Worm (Caenorhabditis elegans) whole organism, L1 larva: ENCODE measurements around the gene C29F9.8.

Source experiments
- F16B12.6 ChIP-seq: fragments of 150-350 bp; optimal IDR thresholded peaks from 2 replicates; lab custom pipeline; 2014; ENCODE audit warnings: missing biosample characterization, missing genetic modification characterization
- aha-1 ChIP-seq: fragments of 150-350 bp; optimal IDR thresholded peaks from 2 replicates; lab custom pipeline; 2014; ENCODE audit warnings: missing biosample characterization, missing genetic modification characterization
- alr-1 ChIP-seq: fragments of 200-800 bp; sonication (Bioruptor generic); optimal IDR thresholded peaks from 2 replicates; lab custom pipeline; 2018; ENCODE audit warnings: borderline replicate concordance, mild to moderate bottlenecking, missing genetic modification characterization, missing compliant biosample characterization
- aly-2 ChIP-seq: fragments of 150-350 bp; optimal IDR thresholded peaks from 2 replicates; lab custom pipeline; 2014; ENCODE audit warnings: missing biosample characterization, missing genetic modification characterization
- ceh-8 ChIP-seq: fragments of 200-800 bp; sonication (Bioruptor generic); optimal IDR thresholded peaks from 2 replicates; lab custom pipeline; 2018; ENCODE audit warnings: mild to moderate bottlenecking, missing genetic modification characterization, moderate library complexity, missing compliant biosample characterization
- ceh-90 ChIP-seq: sonication (generic microtip); optimal IDR thresholded peaks from 2 replicates; lab custom pipeline; 2016; ENCODE audit warnings: missing genetic modification characterization, missing compliant biosample characterization
- ces-1 ChIP-seq: fragments of 150-350 bp; optimal IDR thresholded peaks from 2 replicates; lab custom pipeline; 2014; ENCODE audit warnings: missing biosample characterization, missing genetic modification reagents, missing genetic modification characterization
- efl-1 ChIP-seq, 4 experiments: fragments of 150-350 bp; optimal IDR thresholded peaks in 3 of 4; peaks in 1 of 4; 1 replicate in 1 of 4; 2 replicates in 3 of 4; lab custom pipeline; 2014; ENCODE audit warnings: missing biosample characterization in 2 of 4, missing genetic modification characterization in 2 of 4, missing genetic modification reagents in 2 of 4
- elt-2 ChIP-seq: sonication (generic microtip); optimal IDR thresholded peaks from 2 replicates; lab custom pipeline; 2016; ENCODE audit warnings: missing genetic modification characterization, mild to moderate bottlenecking, inconsistent platforms, missing compliant biosample characterization, missing genetic modification reagents
- fkh-4 ChIP-seq: sonication (generic microtip); optimal IDR thresholded peaks from 2 replicates; lab custom pipeline; 2016; ENCODE audit warnings: missing compliant biosample characterization, missing genetic modification characterization, borderline replicate concordance
- fos-1 ChIP-seq: fragments of 150-350 bp; optimal IDR thresholded peaks from 2 replicates; lab custom pipeline; 2014; ENCODE audit warnings: missing biosample characterization, missing genetic modification characterization
- grh-1 ChIP-seq: fragments of 200-800 bp; sonication (Bioruptor generic); IDR thresholded peaks from 2 replicates; pipeline ENCODE4 v1.3.6; 2022; ENCODE audit warnings: missing genetic modification reagents, missing genetic modification characterization, missing compliant biosample characterization
- hlh-17 ChIP-seq: fragments of 200-800 bp; sonication (Bioruptor generic); optimal IDR thresholded peaks from 2 replicates; lab custom pipeline; 2018; ENCODE audit warnings: missing genetic modification characterization, mild to moderate bottlenecking, missing compliant biosample characterization, moderate library complexity, borderline replicate concordance
- irx-1 ChIP-seq: sonication (generic microtip); optimal IDR thresholded peaks from 2 replicates; lab custom pipeline; 2016; ENCODE audit warnings: missing genetic modification characterization, missing compliant biosample characterization
- isw-1 ChIP-seq: fragments of 200-800 bp; sonication (Bioruptor generic); IDR thresholded peaks from 2 replicates; pipeline ENCODE4 v1.3.6; 2022; ENCODE audit warnings: missing genetic modification characterization, missing compliant biosample characterization
- lin-14 ChIP-seq: fragments of 200-800 bp; sonication (Bioruptor generic); optimal IDR thresholded peaks from 2 replicates; lab custom pipeline; 2018; ENCODE audit warnings: mild to moderate bottlenecking, missing genetic modification characterization, moderate library complexity, missing compliant biosample characterization
- mdl-1 ChIP-seq, 2 experiments: fragments of 150-350 bp; optimal IDR thresholded peaks; 2 replicates each; lab custom pipeline; 2014 to 2017; ENCODE audit warnings: missing biosample characterization in 2 of 2, missing genetic modification characterization in 2 of 2, inconsistent platforms in 1 of 2
- nhr-237 ChIP-seq: fragments of 150-350 bp; optimal IDR thresholded peaks from 2 replicates; lab custom pipeline; 2014; ENCODE audit warnings: missing biosample characterization, missing genetic modification characterization
- nhr-47 ChIP-seq: sonication (generic microtip); optimal IDR thresholded peaks from 2 replicates; lab custom pipeline; 2016; ENCODE audit warnings: mild to moderate bottlenecking, missing genetic modification characterization, moderate library complexity, missing compliant biosample characterization
- nhr-84 ChIP-seq: sonication (generic microtip); optimal IDR thresholded peaks from 2 replicates; lab custom pipeline; 2017; ENCODE audit warnings: missing biosample characterization, missing genetic modification characterization
- nhr-85 ChIP-seq: sonication (generic microtip); peaks from one replicate; lab custom pipeline; 2016; ENCODE audit warnings: missing genetic modification characterization, inconsistent platforms, missing compliant biosample characterization
- nhr-90 ChIP-seq: sonication (generic microtip); optimal IDR thresholded peaks from 2 replicates; lab custom pipeline; 2016; ENCODE audit warnings: mild to moderate bottlenecking, missing genetic modification characterization, missing compliant biosample characterization; ENCODE audit not compliant: poor library complexity
- pax-3 ChIP-seq: fragments of 200-800 bp; sonication (Bioruptor generic); optimal IDR thresholded peaks from 2 replicates; lab custom pipeline; 2018; ENCODE audit warnings: mild to moderate bottlenecking, missing genetic modification characterization, moderate library complexity, missing compliant biosample characterization
- pqm-1 ChIP-seq: sonication (generic microtip); optimal IDR thresholded peaks from 3 replicates; lab custom pipeline; 2017; ENCODE audit warnings: missing biosample characterization, missing genetic modification characterization
- rnt-1 ChIP-seq: sonication (generic microtip); optimal IDR thresholded peaks from 2 replicates; lab custom pipeline; 2016; ENCODE audit warnings: mild to moderate bottlenecking, missing genetic modification characterization, moderate library complexity, missing compliant biosample characterization
- snu-23 ChIP-seq: sonication (generic microtip); optimal IDR thresholded peaks from 2 replicates; lab custom pipeline; 2016; ENCODE audit warnings: missing genetic modification characterization, missing compliant biosample characterization
- swsn-7 ChIP-seq: sonication (generic microtip); optimal IDR thresholded peaks from 2 replicates; lab custom pipeline; 2016; ENCODE audit warnings: missing genetic modification characterization, missing compliant biosample characterization
- tbx-2 ChIP-seq: sonication (generic microtip); optimal IDR thresholded peaks from 2 replicates; lab custom pipeline; 2016; ENCODE audit warnings: missing genetic modification characterization, missing compliant biosample characterization
- tlp-1 ChIP-seq: fragments of 150-350 bp; optimal IDR thresholded peaks from 2 replicates; lab custom pipeline; 2014; ENCODE audit warnings: missing biosample characterization, missing genetic modification characterization
- unc-98 ChIP-seq: fragments of 200-800 bp; sonication (Bioruptor generic); IDR thresholded peaks from 2 replicates; pipeline ENCODE4 v1.3.6; 2022; ENCODE audit warnings: missing genetic modification characterization, missing compliant biosample characterization
- xbp-1 ChIP-seq: sonication (generic microtip); optimal IDR thresholded peaks from 2 replicates; lab custom pipeline; 2016; ENCODE audit warnings: missing genetic modification characterization, missing compliant biosample characterization
- zip-4 ChIP-seq: fragments of 200-800 bp; sonication (Bioruptor generic); optimal IDR thresholded peaks from 2 replicates; lab custom pipeline; 2018; ENCODE audit warnings: mild to moderate bottlenecking, missing genetic modification characterization, moderate library complexity, missing compliant biosample characterization
- ztf-11 ChIP-seq, 2 experiments: sonication (generic microtip); optimal IDR thresholded peaks; 2 replicates each; lab custom pipeline; 2016 to 2017; ENCODE audit warnings: missing genetic modification characterization in 2 of 2, missing biosample characterization in 1 of 2, missing compliant biosample characterization in 1 of 2

C29F9.8 gene

ce11 chrIII:50418-50817 is 46.5 kb downstream of the C29F9.8 start:
- no peak for TF ChIP-seq isw-1 (GFP tag; lab: Robert Waterston, UW)
- TF ChIP-seq efl-1 (optimal IDR thresholded peaks at IDR 0.05; lab: Kevin White, UChicago): no peak
- peak in 1 of 2 experiments; percentile 10 for TF ChIP-seq efl-1 (GFP tag; optimal IDR thresholded peaks at IDR 0.05 in 1 of 2; lab: Kevin White, UChicago)
- TF ChIP-seq nhr-85 (tag; lab: Kevin White, UChicago): peak; percentile 32
- no peak for TF ChIP-seq grh-1 (GFP tag; lab: Robert Waterston, UW)
- no peak for TF ChIP-seq hlh-17 (GFP tag; lab: Kevin White, UChicago)

ce11 chrIII:49064-49463 is 47.9 kb downstream of the C29F9.8 start:
- no peak for TF ChIP-seq mdl-1 (tag; optimal IDR thresholded peaks at IDR 0.05; lab: Kevin White, UChicago)
- no peak for TF ChIP-seq lin-14 (GFP tag; lab: Kevin White, UChicago)
- no peak for TF ChIP-seq elt-2 (tag; lab: Kevin White, UChicago)
- no peak for TF ChIP-seq fkh-4 (tag; lab: Kevin White, UChicago)
- TF ChIP-seq ces-1 (GFP tag; lab: Kevin White, UChicago): no peak
- no peak for TF ChIP-seq aly-2 (tag; lab: Kevin White, UChicago)
- no peak for TF ChIP-seq tlp-1 (tag; lab: Kevin White, UChicago)
- TF ChIP-seq ceh-8 (GFP tag; lab: Kevin White, UChicago): no peak
- no peak for TF ChIP-seq nhr-47
- no peak for TF ChIP-seq unc-98 (GFP tag; lab: Robert Waterston, UW)
- TF ChIP-seq snu-23 (GFP tag; lab: Kevin White, UChicago): no peak
- TF ChIP-seq tbx-2 (tag; lab: Kevin White, UChicago): no peak
- no peak for TF ChIP-seq xbp-1 (tag; lab: Kevin White, UChicago)
- no peak for TF ChIP-seq nhr-237 (tag; lab: Kevin White, UChicago)
- TF ChIP-seq F16B12.6 (tag; lab: Kevin White, UChicago): no peak
- TF ChIP-seq, all 84 proteins: peak for 0

DNA sequence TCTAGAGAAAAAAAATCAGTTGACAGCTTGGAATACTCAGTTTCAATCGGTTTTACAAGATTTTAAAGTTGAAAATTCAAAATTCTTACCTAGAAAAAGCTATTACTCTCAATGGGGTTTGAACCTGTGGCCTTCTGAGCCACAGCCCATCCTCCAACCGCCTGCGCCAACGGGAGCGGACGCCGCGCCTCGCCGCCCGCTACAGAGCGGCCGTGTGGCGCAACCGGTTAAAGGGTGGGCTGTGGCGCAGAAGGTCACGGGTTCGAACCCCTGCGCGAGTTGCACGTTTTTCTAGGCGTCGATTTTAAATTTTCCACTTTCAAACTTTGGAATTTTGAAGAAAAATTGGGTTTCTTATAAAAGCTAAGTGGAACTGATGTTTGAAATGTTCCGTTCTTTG is 48.6 kb downstream of the C29F9.8 start:
- no peak for TF ChIP-seq lin-14 (GFP tag; lab: Kevin White, UChicago)
- no peak for TF ChIP-seq ceh-90 (tag; lab: Kevin White, UChicago)
- TF ChIP-seq elt-2 (tag; lab: Kevin White, UChicago): no peak
- no peak for TF ChIP-seq nhr-90 (tag; lab: Kevin White, UChicago)
- TF ChIP-seq fkh-4 (tag; lab: Kevin White, UChicago): no peak
- no peak for TF ChIP-seq grh-1 (GFP tag; lab: Robert Waterston, UW)
- TF ChIP-seq snu-23 (GFP tag; lab: Kevin White, UChicago): no peak
- no peak for TF ChIP-seq ztf-11 (tag; optimal IDR thresholded peaks at IDR 0.05; lab: Kevin White, UChicago)
- TF ChIP-seq rnt-1 (tag; lab: Kevin White, UChicago): no peak
- TF ChIP-seq swsn-7: no peak
- no peak for TF ChIP-seq aha-1 (tag; lab: Kevin White, UChicago)
- no peak for TF ChIP-seq pqm-1 (tag; lab: Kevin White, UChicago)
- no peak for TF ChIP-seq zip-4
- no peak for TF ChIP-seq fos-1 (tag; lab: Kevin White, UChicago)
- TF ChIP-seq alr-1 (tag; lab: Kevin White, UChicago): no peak
- TF ChIP-seq nhr-84 (tag; lab: Kevin White, UChicago): no peak
- no peak for TF ChIP-seq irx-1 (tag; lab: Kevin White, UChicago)
- TF ChIP-seq pax-3 (tag; lab: Kevin White, UChicago): no peak
